Fruit fly (Drosophila melanogaster): Measurements from ENCODE around the gene CG14218.

DNA sequence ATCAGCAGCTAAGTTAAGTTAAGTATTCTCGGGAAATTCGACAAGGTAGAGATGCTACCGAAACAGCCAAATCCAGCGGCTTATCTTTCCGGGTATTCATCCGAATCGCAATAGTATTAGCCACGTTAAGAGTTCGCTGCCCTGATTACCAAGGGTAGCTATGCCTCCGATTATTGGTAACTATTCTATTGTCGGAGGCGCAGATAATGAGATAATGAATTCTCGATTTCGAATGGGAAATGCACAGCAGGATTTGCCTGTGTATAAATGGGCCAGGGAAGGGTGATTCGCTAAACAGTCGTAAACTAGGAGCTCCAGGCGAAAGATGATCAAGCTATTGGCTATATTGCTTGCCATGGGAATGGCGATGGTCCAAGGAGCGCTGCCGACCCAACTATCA is 1.5 kb upstream of the CG14218 start, which contains the start of gene CG14204:
- TF ChIP-seq Ets98B (GFP tag; IDR thresholded peaks at IDR 0.05) (no peak), EcR (GFP tag; optimal IDR thresholded peaks at IDR 0.05) (no peak), CG9948 (tag; optimal IDR thresholded peaks at IDR 0.05) (no peak), CG34367 (tag; optimal IDR thresholded peaks at IDR 0.05) (no peak), fd96Ca (GFP tag; IDR thresholded peaks at IDR 0.05) (no peak), CG12605 (GFP tag; IDR thresholded peaks at IDR 0.05) (no peak), rn (GFP tag; IDR thresholded peaks at IDR 0.05) (no peak), Snoo (tag; optimal IDR thresholded peaks at IDR 0.05) (no peak), CG8159 (tag; optimal IDR thresholded peaks at IDR 0.05) (no peak)
